Fruit fly (Drosophila melanogaster) S2 (cell line): ENCODE data around the gene CG42594.

Source experiments
- CG8478 ChIP-seq: fragments of >200 bp; optimal IDR thresholded peaks from 2 replicates; lab custom pipeline; 2018
- CTCF ChIP-seq, 2 experiments: fragments of >200 bp; optimal IDR thresholded peaks; 2 replicates each; lab custom pipeline; 2018

The CG42594 gene

dm6 chrX:4943505-4943904, 102.9 kb downstream of the CG42594 start:
- TF ChIP-seq CTCF (optimal IDR thresholded peaks at IDR 0.05; lab: Kevin White, UChicago) (no peak), CG8478 (lab: Kevin White, UChicago) (no peak)

dm6 chrX:4955788-4956442, 115.3 kb downstream of the CG42594 start:
- TF ChIP-seq CG8478 (lab: Kevin White, UChicago) (no peak), CTCF (optimal IDR thresholded peaks at IDR 0.05; lab: Kevin White, UChicago) (peak; percentile 7 to 15)
